Fruit fly (Drosophila melanogaster): ENCODE data around the gene CG12065.
A peak's percentile ranks its signal among the peaks of the same experiment; 100 is the strongest.

Gene CG12065

DNA sequence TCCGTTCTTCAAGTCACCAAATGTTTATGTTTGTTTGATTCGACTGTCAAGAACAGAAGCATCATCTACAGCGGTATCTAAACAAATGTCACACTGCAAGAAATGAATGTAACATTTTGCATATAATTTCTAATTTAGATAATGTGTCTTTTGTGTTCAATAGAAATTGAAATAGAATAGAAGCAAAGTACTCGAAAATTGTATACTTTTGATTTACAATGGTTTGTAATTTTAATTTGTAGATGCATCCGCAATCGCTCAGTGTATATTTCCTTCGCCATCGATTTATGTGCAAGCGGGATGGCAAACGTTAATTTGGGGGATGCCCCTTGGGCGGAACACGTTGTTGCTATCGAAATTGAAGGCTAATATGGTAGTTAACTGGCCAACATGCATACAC, 35.9 kb upstream of the CG12065 start (continued):
- TF ChIP-seq GATAe (GFP tag; conservative IDR thresholded peaks at IDR 0.05) (no peak), CG3838 (GFP tag; optimal IDR thresholded peaks at IDR 0.05) (no peak), chm (GFP tag; IDR thresholded peaks at IDR 0.05) (0 out of 2 replicates have a peak, but pooled peaks have one; percentile 46), CG4617 (GFP tag; optimal IDR thresholded peaks at IDR 0.05; ENCODE audit: borderline replicate concordance) (no peak), pnt (GFP tag; optimal IDR thresholded peaks at IDR 0.05) (peak; percentile 49), H15 (GFP tag; IDR thresholded peaks at IDR 0.05) (peak; percentile 72), CG2129 (GFP tag; IDR thresholded peaks at IDR 0.05; ENCODE audit: partially characterized antibody) (no peak), odd (GFP tag; optimal IDR thresholded peaks at IDR 0.05) (peak; percentile 35), Stat92E (GFP tag; optimal IDR thresholded peaks at IDR 0.05) (no peak), Dbx (GFP tag; IDR thresholded peaks at IDR 0.05) (0 out of 3 replicates have a peak, but pooled peaks have one; percentile 45), CG6654 (GFP tag; optimal IDR thresholded peaks at IDR 0.05) (peak; percentile 27), Tbp (GFP tag; optimal IDR thresholded peaks at IDR 0.05) (no peak), pros (GFP tag; optimal IDR thresholded peaks at IDR 0.05) (no peak), zfh2 (GFP tag; optimal IDR thresholded peaks at IDR 0.05) (no peak), CG1603 (tag; optimal IDR thresholded peaks at IDR 0.05) (peak; percentile 80), Lpt (GFP tag; optimal IDR thresholded peaks at IDR 0.05) (no peak), CG6765 (GFP tag; optimal IDR thresholded peaks at IDR 0.05) (peak; percentile 45), ranshi (GFP tag; IDR thresholded peaks at IDR 0.05) (peak; percentile 62), scrt (GFP tag; optimal IDR thresholded peaks at IDR 0.05) (peak; percentile 33), Meics (GFP tag; optimal IDR thresholded peaks at IDR 0.05) (peak; percentile 60), hkb (optimal IDR thresholded peaks at IDR 0.05) (no peak), hkb (GFP tag; IDR thresholded peaks at IDR 0.05) (peak; percentile 77), CG6791 (GFP tag; IDR thresholded peaks at IDR 0.05; ENCODE audit: partially characterized antibody) (no peak), insv (GFP tag; optimal IDR thresholded peaks at IDR 0.05) (no peak), Xbp1 (GFP tag; optimal IDR thresholded peaks at IDR 0.05) (peak; percentile 67), Hey (tag; optimal IDR thresholded peaks at IDR 0.05) (no peak), tup (GFP tag; optimal IDR thresholded peaks at IDR 0.05) (no peak), Deaf1 (tag; optimal IDR thresholded peaks at IDR 0.05) (peak; percentile 15), CG11696 (GFP tag; IDR thresholded peaks at IDR 0.05) (no peak), MBD-R2 (GFP tag; IDR thresholded peaks at IDR 0.05) (peak; percentile 32; the same call in 1 of the 2 replicates), trem (tag; optimal IDR thresholded peaks at IDR 0.05) (peak; percentile 39), Sox100B (GFP tag; optimal IDR thresholded peaks at IDR 0.05) (peak; percentile 45), Side (GFP tag; optimal IDR thresholded peaks at IDR 0.05) (peak; percentile 47), B-H1 (GFP tag; IDR thresholded peaks at IDR 0.05) (peak; percentile 22; the same call in 1 of the 3 replicates), CG10147 (GFP tag; optimal IDR thresholded peaks at IDR 0.05) (peak; percentile 51), emc (GFP tag; optimal IDR thresholded peaks at IDR 0.05) (no peak), ham (GFP tag; IDR thresholded peaks at IDR 0.05) (no peak), en (GFP tag; optimal IDR thresholded peaks at IDR 0.05) (peak; percentile 53), usp (GFP tag; optimal IDR thresholded peaks at IDR 0.05) (no peak), Bgb (GFP tag; IDR thresholded peaks at IDR 0.05; ENCODE audit: partially characterized antibody) (no peak), CG13296 (GFP tag; optimal IDR thresholded peaks at IDR 0.05) (peak; percentile 61), CG32772 (GFP tag; IDR thresholded peaks at IDR 0.05) (peak; percentile 56), CG13624 (GFP tag; optimal IDR thresholded peaks at IDR 0.05) (peak; percentile 16), vfl (GFP tag; optimal IDR thresholded peaks at IDR 0.05) (no peak), Blimp-1 (GFP tag; optimal IDR thresholded peaks at IDR 0.05) (peak; percentile 74), chif (GFP tag; optimal IDR thresholded peaks at IDR 0.05) (peak; percentile 51 to 60), dm (GFP tag; optimal IDR thresholded peaks at IDR 0.05) (no peak), CG12769 (tag; optimal IDR thresholded peaks at IDR 0.05) (peak; percentile 74), sob (GFP tag; IDR thresholded peaks at IDR 0.05) (peak; percentile 77), CG5245 (GFP tag; optimal IDR thresholded peaks at IDR 0.05) (peak; percentile 59), CG31365 (tag; optimal IDR thresholded peaks at IDR 0.05) (no peak)

Measured in whole organism, embryonic.